Worm (Caenorhabditis elegans) whole organism, early embryonic: ENCODE results near the gene C28D4.7.

Experiments
- F13C5.2 ChIP-seq: sonication (generic microtip); optimal IDR thresholded peaks from 2 replicates; lab custom pipeline; 2017; ENCODE audit warnings: mild to moderate bottlenecking, missing genetic modification characterization, inconsistent platforms, missing compliant biosample characterization
- ama-1 ChIP-seq: fragments of 150-350 bp; optimal IDR thresholded peaks from 2 replicates; lab custom pipeline; 2014
- ets-7 ChIP-seq: sonication (generic microtip); optimal IDR thresholded peaks from 2 replicates; lab custom pipeline; 2016; ENCODE audit warnings: missing genotype, missing genetic modification characterization, missing compliant biosample characterization
- pes-1 ChIP-seq: fragments of 200-800 bp; sonication (Bioruptor generic); IDR thresholded peaks from 2 replicates; pipeline ENCODE4 v1.3.6; 2022; ENCODE audit warnings: missing genetic modification reagents, missing genetic modification characterization, missing compliant biosample characterization
- tbx-37 ChIP-seq: fragments of 200-800 bp; sonication (Bioruptor generic); conservative IDR thresholded peaks from 2 replicates; pipeline ENCODE4 v1.3.6; 2022; ENCODE audit warnings: missing genetic modification reagents, missing genetic modification characterization, missing compliant biosample characterization

DNA sequence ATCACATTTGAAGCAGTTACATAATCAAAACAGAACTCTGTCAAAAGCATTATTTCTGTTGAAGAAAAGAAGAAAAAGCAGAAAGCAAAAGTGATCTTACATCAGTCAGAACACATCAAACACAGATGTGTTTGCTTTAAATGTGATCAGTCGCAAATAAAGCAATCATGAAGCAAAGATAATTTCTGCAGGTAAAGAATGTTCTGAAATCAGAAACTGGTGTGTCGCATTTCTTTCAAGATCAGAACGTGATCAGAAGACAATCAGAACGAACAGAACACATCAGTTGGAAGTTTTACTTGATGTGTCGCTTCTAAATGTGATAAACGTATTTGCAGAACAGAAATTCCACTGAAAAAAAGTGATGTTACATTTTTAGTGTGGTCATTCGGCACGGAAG is 43.9 kb downstream of the C28D4.7 start:
- TF ChIP-seq ets-7 (tag; lab: Kevin White, UChicago), result no peak
- TF ChIP-seq tbx-37 (GFP tag; lab: Robert Waterston, UW), result no peak
- no peak for TF ChIP-seq pes-1 (GFP tag; lab: Robert Waterston, UW)
- TF ChIP-seq ama-1 (lab: Kevin White, UChicago), result no peak
- TF ChIP-seq F13C5.2, result no peak
